Worm (Caenorhabditis elegans) whole organism, L2 larva: Measurements from ENCODE around the gene scl-3.
A peak's percentile ranks its signal among the peaks of the same experiment; 100 is the strongest.

Experiments used
- F13H6.1 ChIP-seq: sonication (generic microtip); optimal IDR thresholded peaks from 2 replicates; lab custom pipeline; 2016; ENCODE audit warnings: missing genetic modification characterization, missing compliant biosample characterization
- Y55F3AM.14 ChIP-seq: fragments of 200-800 bp; sonication (Bioruptor generic); optimal IDR thresholded peaks from 2 replicates; lab custom pipeline; 2018; ENCODE audit warnings: mild to moderate bottlenecking, missing genetic modification characterization, missing compliant biosample characterization
- ZK546.5 ChIP-seq: sonication (generic microtip); optimal IDR thresholded peaks from 2 replicates; lab custom pipeline; 2017; ENCODE audit warnings: missing biosample characterization, missing genetic modification characterization
- alr-1 ChIP-seq: fragments of 150-350 bp; optimal IDR thresholded peaks from 2 replicates; lab custom pipeline; 2014; ENCODE audit warnings: missing biosample characterization, missing genetic modification characterization
- aly-2 ChIP-seq: fragments of 150-350 bp; optimal IDR thresholded peaks from 2 replicates; lab custom pipeline; 2014; ENCODE audit warnings: missing biosample characterization, missing genetic modification characterization
- ama-1 ChIP-seq: fragments of 150-350 bp; optimal IDR thresholded peaks from 2 replicates; lab custom pipeline; 2018; ENCODE audit warnings: inconsistent platforms
- blmp-1 ChIP-seq: sonication (generic microtip); optimal IDR thresholded peaks from 2 replicates; lab custom pipeline; 2017; ENCODE audit warnings: missing genetic modification characterization, mild to moderate bottlenecking, missing compliant biosample characterization, antibody characterized with exemption, moderate library complexity; ENCODE audit not compliant: insufficient read depth
- ceh-16 ChIP-seq: fragments of 150-350 bp; optimal IDR thresholded peaks from 2 replicates; lab custom pipeline; 2014; ENCODE audit warnings: missing biosample characterization, missing genetic modification characterization
- ceh-82 ChIP-seq: fragments of 150-350 bp; optimal IDR thresholded peaks from 2 replicates; lab custom pipeline; 2014; ENCODE audit warnings: missing biosample characterization, missing genetic modification characterization
- crh-2 ChIP-seq: sonication (generic microtip); optimal IDR thresholded peaks from 2 replicates; lab custom pipeline; 2017; ENCODE audit warnings: missing biosample characterization, missing genetic modification characterization
- dmd-4 ChIP-seq: sonication (generic microtip); optimal IDR thresholded peaks from 2 replicates; lab custom pipeline; 2017; ENCODE audit warnings: missing biosample characterization, missing genetic modification characterization
- egl-27 ChIP-seq: sonication (generic microtip); optimal IDR thresholded peaks from 3 replicates; lab custom pipeline; 2017; ENCODE audit warnings: missing biosample characterization, missing genetic modification reagents, missing genetic modification characterization
- elt-3 ChIP-seq: sonication (generic microtip); optimal IDR thresholded peaks from 2 replicates; lab custom pipeline; 2017; ENCODE audit warnings: missing biosample characterization, missing genetic modification characterization
- fos-1 ChIP-seq: fragments of 150-350 bp; optimal IDR thresholded peaks from 2 replicates; lab custom pipeline; 2014; ENCODE audit warnings: missing biosample characterization, missing genetic modification characterization
- gmeb-1 ChIP-seq: fragments of 150-350 bp; optimal IDR thresholded peaks from 2 replicates; lab custom pipeline; 2014; ENCODE audit warnings: missing biosample characterization, missing genetic modification characterization
- lin-39 ChIP-seq: fragments of 150-350 bp; optimal IDR thresholded peaks from 2 replicates; lab custom pipeline; 2014; ENCODE audit warnings: missing biosample characterization, missing genetic modification reagents, missing genetic modification characterization
- lsy-2 ChIP-seq, 2 experiments: fragments of 150-350 bp in 1 of 2; sonication (generic microtip) in 1 of 2; optimal IDR thresholded peaks; 2 replicates each; lab custom pipeline; 2014 to 2017; ENCODE audit warnings: missing biosample characterization in 2 of 2, missing genetic modification characterization in 2 of 2
- mab-5 ChIP-seq: fragments of 150-350 bp; optimal IDR thresholded peaks from 2 replicates; lab custom pipeline; 2014; ENCODE audit warnings: missing biosample characterization, missing genetic modification characterization
- mbf-1 ChIP-seq: sonication (generic microtip); optimal IDR thresholded peaks from 2 replicates; lab custom pipeline; 2017; ENCODE audit warnings: missing biosample characterization, missing genetic modification characterization
- mdl-1 ChIP-seq, 2 experiments: fragments of 150-350 bp in 1 of 2; sonication (generic microtip) in 1 of 2; optimal IDR thresholded peaks; 2 replicates each; lab custom pipeline; 2017; ENCODE audit warnings: missing biosample characterization in 2 of 2, missing genetic modification characterization in 2 of 2
- nhr-10 ChIP-seq: sonication (generic microtip); optimal IDR thresholded peaks from 2 replicates; lab custom pipeline; 2017; ENCODE audit warnings: missing biosample characterization, missing genetic modification characterization
- nhr-11 ChIP-seq: fragments of 150-350 bp; optimal IDR thresholded peaks from 2 replicates; lab custom pipeline; 2014; ENCODE audit warnings: missing biosample characterization, missing genetic modification characterization
- nhr-12 ChIP-seq: fragments of 150-350 bp; optimal IDR thresholded peaks from 2 replicates; lab custom pipeline; 2014; ENCODE audit warnings: missing biosample characterization, missing genetic modification characterization
- nhr-129 ChIP-seq: fragments of 150-350 bp; optimal IDR thresholded peaks from 2 replicates; lab custom pipeline; 2014; ENCODE audit warnings: missing biosample characterization, missing genetic modification characterization
- nhr-21 ChIP-seq: fragments of 150-350 bp; optimal IDR thresholded peaks from 2 replicates; lab custom pipeline; 2014; ENCODE audit warnings: missing biosample characterization, missing genetic modification characterization
- nhr-23 ChIP-seq: fragments of 150-350 bp; optimal IDR thresholded peaks from 2 replicates; lab custom pipeline; 2014; ENCODE audit warnings: missing biosample characterization, missing genetic modification reagents, missing genetic modification characterization
- nhr-237 ChIP-seq: fragments of 150-350 bp; optimal IDR thresholded peaks from 2 replicates; lab custom pipeline; 2014; ENCODE audit warnings: missing biosample characterization, missing genetic modification characterization
- nhr-25 ChIP-seq: fragments of 150-350 bp; sonication (generic microtip); optimal IDR thresholded peaks from 3 replicates; lab custom pipeline; 2014; ENCODE audit warnings: missing biosample characterization, missing genetic modification characterization
- nhr-6 ChIP-seq: fragments of 150-350 bp; optimal IDR thresholded peaks from 2 replicates; lab custom pipeline; 2014; ENCODE audit warnings: missing biosample characterization, missing genetic modification characterization
- nhr-77 ChIP-seq: fragments of 150-350 bp; optimal IDR thresholded peaks from 2 replicates; lab custom pipeline; 2014; ENCODE audit warnings: missing biosample characterization, missing genetic modification characterization
- peb-1 ChIP-seq: fragments of 150-350 bp; optimal IDR thresholded peaks from 2 replicates; lab custom pipeline; 2014; ENCODE audit warnings: missing biosample characterization, missing genetic modification characterization
- sem-4 ChIP-seq: fragments of 150-350 bp; optimal IDR thresholded peaks from 2 replicates; lab custom pipeline; 2014; ENCODE audit warnings: missing biosample characterization, missing genetic modification reagents, missing genetic modification characterization
- skn-1 ChIP-seq: sonication (generic microtip); optimal IDR thresholded peaks from 2 replicates; lab custom pipeline; 2017; ENCODE audit warnings: missing biosample characterization, missing genetic modification characterization
- sma-3 ChIP-seq: sonication (generic microtip); optimal IDR thresholded peaks from 2 replicates; lab custom pipeline; 2016; ENCODE audit warnings: missing genetic modification reagents, missing genetic modification characterization, missing compliant biosample characterization
- sma-9 ChIP-seq, 2 experiments: fragments of 150-350 bp in 1 of 2; sonication (generic microtip) in 1 of 2; optimal IDR thresholded peaks; 2 replicates each; lab custom pipeline; 2014 to 2016; ENCODE audit warnings: missing genetic modification characterization in 2 of 2, mild to moderate bottlenecking in 1 of 2, missing biosample characterization in 1 of 2, missing compliant biosample characterization in 1 of 2, missing genetic modification reagents in 1 of 2, moderate library complexity in 1 of 2
- snpc-4 ChIP-seq: fragments of 150-350 bp; optimal IDR thresholded peaks from 2 replicates; lab custom pipeline; 2014; ENCODE audit warnings: missing biosample characterization, missing genetic modification characterization
- unc-39 ChIP-seq: fragments of 150-350 bp; optimal IDR thresholded peaks from 2 replicates; lab custom pipeline; 2014; ENCODE audit warnings: missing biosample characterization, missing genetic modification characterization
- unc-55 ChIP-seq: fragments of 150-350 bp; sonication (generic microtip); optimal IDR thresholded peaks from 3 replicates; lab custom pipeline; 2014; ENCODE audit warnings: missing biosample characterization, missing genetic modification reagents, missing genetic modification characterization
- unc-62 ChIP-seq: fragments of 150-350 bp; optimal IDR thresholded peaks from 2 replicates; lab custom pipeline; 2014; ENCODE audit warnings: missing biosample characterization, missing genetic modification reagents, missing genetic modification characterization
- zag-1 ChIP-seq: fragments of 150-350 bp; optimal IDR thresholded peaks from 2 replicates; lab custom pipeline; 2014; ENCODE audit warnings: missing biosample characterization, missing genetic modification characterization
- ztf-1 ChIP-seq: fragments of 200-800 bp; sonication (Bioruptor generic); conservative IDR thresholded peaks from 2 replicates; pipeline ENCODE4 v1.3.6; 2022; ENCODE audit warnings: missing genetic modification characterization, missing compliant biosample characterization
- ztf-11 ChIP-seq: sonication (generic microtip); optimal IDR thresholded peaks from 2 replicates; lab custom pipeline; 2017; ENCODE audit warnings: missing biosample characterization, missing genetic modification characterization
- ztf-4 ChIP-seq: fragments of 150-350 bp; optimal IDR thresholded peaks from 2 replicates; lab custom pipeline; 2014; ENCODE audit warnings: missing biosample characterization, missing genetic modification characterization

The scl-3 gene

ce11 chrIV:13076620-13077019 is 17.2 kb downstream of the scl-3 start, which contains the start of gene C39E9.7:
Gene C39E9.7 (minus strand): TSS chrIV:13076720.
- TF ChIP-seq crh-2 (tag; lab: Kevin White, UChicago) = no peak
- no peak for TF ChIP-seq sma-9 (GFP tag; optimal IDR thresholded peaks at IDR 0.05; lab: Kevin White, UChicago)
- no peak for TF ChIP-seq sma-9 (tag; optimal IDR thresholded peaks at IDR 0.05; lab: Kevin White, UChicago)

DNA sequence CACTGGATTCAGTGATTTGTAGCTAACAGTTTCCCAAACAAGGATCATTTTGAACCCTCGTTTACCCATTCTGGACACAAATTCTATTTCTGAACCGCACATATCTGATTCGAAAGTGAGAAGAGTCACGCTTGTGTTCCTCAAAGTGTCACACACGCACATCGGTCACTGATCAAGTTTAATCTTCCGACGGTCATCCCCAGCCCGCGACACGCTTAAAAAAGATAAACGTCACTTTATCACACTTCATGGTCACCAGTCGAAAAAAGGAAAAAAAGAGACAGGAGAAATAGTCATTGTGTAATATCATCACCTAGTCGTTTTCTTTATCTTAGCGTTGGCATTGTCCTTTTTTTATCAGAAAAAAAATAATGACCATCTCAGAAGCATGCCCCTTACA is 18.3 kb downstream of the scl-3 start:
- TF ChIP-seq nhr-12 (tag; lab: Kevin White, UChicago) (no peak), unc-39 (tag; lab: Kevin White, UChicago) (no peak), sma-3 (GFP tag; lab: Kevin White, UChicago) (peak; percentile 49), Y55F3AM.14 (GFP tag; lab: Kevin White, UChicago) (no peak), mbf-1 (tag; lab: Kevin White, UChicago) (no peak), dmd-4 (tag; lab: Kevin White, UChicago) (no peak), ztf-11 (no peak), peb-1 (tag; lab: Kevin White, UChicago) (no peak), zag-1 (tag; lab: Kevin White, UChicago) (no peak), mdl-1 (tag; optimal IDR thresholded peaks at IDR 0.05; lab: Kevin White, UChicago) (peak in 1 of 2 experiments; percentile 29), ztf-4 (no peak), elt-3 (tag; lab: Kevin White, UChicago) (no peak), blmp-1 (tag; lab: Kevin White, UChicago) (peak; percentile 72), nhr-25 (tag; lab: Kevin White, UChicago) (peak; percentile 76), skn-1 (no peak), lin-39 (tag; lab: Kevin White, UChicago) (no peak), nhr-129 (tag; lab: Kevin White, UChicago) (peak; percentile 55), nhr-21 (tag; lab: Kevin White, UChicago) (peak; percentile 86), ztf-1 (no peak), aly-2 (tag; lab: Kevin White, UChicago) (no peak), snpc-4 (tag; lab: Kevin White, UChicago) (no peak), nhr-237 (no peak), fos-1 (tag; lab: Kevin White, UChicago) (no peak), mab-5 (tag; lab: Kevin White, UChicago) (no peak), nhr-10 (no peak), sma-9 (GFP tag; optimal IDR thresholded peaks at IDR 0.05; lab: Kevin White, UChicago) (peak; percentile 87), sma-9 (tag; optimal IDR thresholded peaks at IDR 0.05; lab: Kevin White, UChicago) (no peak), egl-27 (tag; lab: Kevin White, UChicago) (no peak)

DNA sequence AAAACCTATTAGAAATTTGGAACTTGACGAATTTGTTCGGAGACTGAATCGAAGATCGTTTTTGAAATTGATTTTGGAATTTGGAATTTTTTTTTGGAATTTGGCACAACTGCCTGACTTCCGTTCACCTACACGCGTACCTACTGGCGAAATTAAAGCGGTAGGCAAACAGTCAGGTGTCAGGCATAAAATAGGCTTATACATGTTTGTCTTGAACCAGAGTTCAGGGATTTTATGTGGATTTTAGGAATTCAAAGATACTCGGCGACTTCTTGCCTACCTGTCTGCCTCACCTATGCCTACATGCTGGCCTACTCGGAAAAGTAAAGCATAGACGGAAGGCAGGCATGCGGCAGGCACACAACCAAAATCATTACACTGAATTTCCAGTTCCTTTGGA is 19.0 kb downstream of the scl-3 start:
- TF ChIP-seq sem-4 (no peak), skn-1 (no peak), ceh-16 (tag; lab: Kevin White, UChicago) (no peak), alr-1 (tag; lab: Kevin White, UChicago) (no peak), nhr-6 (tag; lab: Kevin White, UChicago) (no peak), lin-39 (tag; lab: Kevin White, UChicago) (no peak), sma-3 (GFP tag; lab: Kevin White, UChicago) (no peak), ztf-4 (no peak)
- TF ChIP-seq, all 48 proteins: peak for 0

ce11 chrIV:13079119-13079518 is 19.7 kb downstream of the scl-3 start, which contains the start of gene C39E9.8:
Gene C39E9.8 (plus strand): TSS chrIV:13079446.
- no peak for TF ChIP-seq gmeb-1 (tag; lab: Kevin White, UChicago)
- TF ChIP-seq unc-55 = no peak
- TF ChIP-seq fos-1 (tag; lab: Kevin White, UChicago) = peak; percentile 41
- TF ChIP-seq lin-39 (tag; lab: Kevin White, UChicago) = no peak
- TF ChIP-seq unc-62 = no peak
- TF ChIP-seq snpc-4 (tag; lab: Kevin White, UChicago) = no peak
- TF ChIP-seq nhr-23 = no peak
- TF ChIP-seq nhr-10 = no peak
- no peak for TF ChIP-seq ceh-82 (tag; lab: Kevin White, UChicago)
- TF ChIP-seq nhr-77 = no peak
- no peak for TF ChIP-seq ama-1 (lab: Kevin White, UChicago)
- no peak for TF ChIP-seq sem-4
- no peak for TF ChIP-seq crh-2 (tag; lab: Kevin White, UChicago)
- TF ChIP-seq ztf-1 = no peak
- no peak for TF ChIP-seq ztf-4
- no peak for TF ChIP-seq peb-1 (tag; lab: Kevin White, UChicago)
- TF ChIP-seq nhr-21 (tag; lab: Kevin White, UChicago) = peak; percentile 52
- no peak for TF ChIP-seq mab-5 (tag; lab: Kevin White, UChicago)
- no peak for TF ChIP-seq nhr-237
- TF ChIP-seq lsy-2 (tag; optimal IDR thresholded peaks at IDR 0.05; lab: Kevin White, UChicago) = no peak
- TF ChIP-seq unc-39 (tag; lab: Kevin White, UChicago) = no peak
- TF ChIP-seq skn-1 = no peak
- no peak for TF ChIP-seq F13H6.1
- TF ChIP-seq elt-3 (tag; lab: Kevin White, UChicago) = no peak
- TF ChIP-seq ceh-16 (tag; lab: Kevin White, UChicago) = no peak
- TF ChIP-seq Y55F3AM.14 (GFP tag; lab: Kevin White, UChicago) = peak; percentile 23
- TF ChIP-seq nhr-129 (tag; lab: Kevin White, UChicago) = peak; percentile 71
- peak; percentile 14 for TF ChIP-seq nhr-6 (tag; lab: Kevin White, UChicago)
- no peak for TF ChIP-seq ZK546.5 (tag; lab: Kevin White, UChicago)
- TF ChIP-seq zag-1 (tag; lab: Kevin White, UChicago) = no peak
- no peak for TF ChIP-seq nhr-11 (tag; lab: Kevin White, UChicago)
- peak; percentile 94 for TF ChIP-seq nhr-25 (tag; lab: Kevin White, UChicago)
- no peak for TF ChIP-seq ztf-11
- TF ChIP-seq blmp-1 (tag; lab: Kevin White, UChicago) = peak; percentile 48
- peak; percentile 74 for TF ChIP-seq sma-9 (GFP tag; optimal IDR thresholded peaks at IDR 0.05; lab: Kevin White, UChicago)
- peak; percentile 1 for TF ChIP-seq sma-9 (tag; optimal IDR thresholded peaks at IDR 0.05; lab: Kevin White, UChicago)
- no peak for TF ChIP-seq aly-2 (tag; lab: Kevin White, UChicago)
